Fruit fly (Drosophila melanogaster): ENCODE data around the gene CG4822.

Gene CG4822

DNA sequence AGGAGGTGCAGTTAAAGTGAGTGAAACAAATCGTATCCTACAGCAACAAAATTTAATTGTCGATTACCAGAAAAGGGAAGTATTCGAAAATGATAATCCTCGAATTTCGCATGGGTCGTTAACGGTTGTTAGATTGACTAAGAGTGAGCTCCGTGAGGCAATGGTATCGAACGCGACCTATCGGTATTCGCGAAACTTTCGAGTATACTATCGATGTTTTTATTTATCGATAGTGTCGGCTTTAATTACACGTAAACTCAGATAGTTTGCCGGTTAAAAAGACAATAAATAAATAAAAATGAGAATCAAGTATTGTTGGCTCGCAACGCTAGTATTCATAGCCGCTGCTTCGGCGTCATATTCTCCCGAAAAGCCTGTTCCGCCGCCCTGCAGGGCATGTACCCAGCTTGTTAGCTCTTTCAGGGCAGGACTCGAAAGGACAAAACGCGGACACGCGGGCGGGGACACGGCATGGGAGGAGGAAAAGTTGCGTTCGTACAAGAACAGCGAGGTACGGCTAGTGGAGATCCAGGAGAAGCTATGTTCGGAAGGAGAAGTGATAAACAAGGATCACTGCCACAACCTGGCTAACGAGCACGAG, 19.3 kb downstream of the CG4822 start, which contains the start of gene Creld (continued):
- TF ChIP-seq ac (GFP tag; optimal IDR thresholded peaks at IDR 0.05) (no peak), CG15073 (GFP tag; optimal IDR thresholded peaks at IDR 0.05) (no peak), lbe (GFP tag; optimal IDR thresholded peaks at IDR 0.05) (peak; percentile 61), Usf (GFP tag; optimal IDR thresholded peaks at IDR 0.05) (no peak), gfzf (GFP tag; optimal IDR thresholded peaks at IDR 0.05) (peak; percentile 41), insv (GFP tag; optimal IDR thresholded peaks at IDR 0.05) (no peak), sens-2 (GFP tag; IDR thresholded peaks at IDR 0.05) (no peak), CG18262 (tag; optimal IDR thresholded peaks at IDR 0.05) (peak; percentile 44), CG17385 (GFP tag; optimal IDR thresholded peaks at IDR 0.05) (no peak), CG10274 (GFP tag; optimal IDR thresholded peaks at IDR 0.05) (no peak), Lhr (GFP tag; optimal IDR thresholded peaks at IDR 0.05) (no peak), odd (GFP tag; optimal IDR thresholded peaks at IDR 0.05) (no peak), CG32532 (GFP tag; IDR thresholded peaks at IDR 0.05) (no peak), Myb (GFP tag; optimal IDR thresholded peaks at IDR 0.05) (peak; percentile 90), CG14050 (GFP tag; IDR thresholded peaks at IDR 0.05) (no peak), Gsc (GFP tag; IDR thresholded peaks at IDR 0.05) (no peak), CG9876 (GFP tag; optimal IDR thresholded peaks at IDR 0.05) (no peak), CG3726 (GFP tag; IDR thresholded peaks at IDR 0.05) (no peak), Scr (GFP tag; IDR thresholded peaks at IDR 0.05; ENCODE audit: partially characterized antibody) (peak; percentile 99), trem (tag; optimal IDR thresholded peaks at IDR 0.05) (peak; percentile 58), Hmr (GFP tag; optimal IDR thresholded peaks at IDR 0.05) (no peak), Atf-2 (GFP tag; optimal IDR thresholded peaks at IDR 0.05) (peak; percentile 0), D (optimal IDR thresholded peaks at IDR 0.05) (no peak), D (GFP tag; optimal IDR thresholded peaks at IDR 0.05) (no peak), Fer2 (tag; optimal IDR thresholded peaks at IDR 0.05) (no peak), NK7.1 (GFP tag; optimal IDR thresholded peaks at IDR 0.05) (no peak), CG43689 (GFP tag; IDR thresholded peaks at IDR 0.05) (no peak), sisA (GFP tag; IDR thresholded peaks at IDR 0.05) (no peak), CG12071 (GFP tag; optimal IDR thresholded peaks at IDR 0.05) (no peak), pnt (GFP tag; optimal IDR thresholded peaks at IDR 0.05) (no peak), Aef1 (GFP tag; IDR thresholded peaks at IDR 0.05) (no peak), crc (GFP tag; optimal IDR thresholded peaks at IDR 0.05) (no peak), Neu2 (GFP tag; optimal IDR thresholded peaks at IDR 0.05; ENCODE audit: borderline replicate concordance) (no peak), bcd (GFP tag; optimal IDR thresholded peaks at IDR 0.05) (no peak), CG1792 (GFP tag; optimal IDR thresholded peaks at IDR 0.05) (peak; percentile 10), CG3407 (GFP tag; optimal IDR thresholded peaks at IDR 0.05) (no peak), Atf6 (GFP tag; IDR thresholded peaks at IDR 0.05) (no peak), CG9215 (GFP tag; IDR thresholded peaks at IDR 0.05) (no peak), CG8944 (GFP tag; optimal IDR thresholded peaks at IDR 0.05) (no peak), zen (tag; optimal IDR thresholded peaks at IDR 0.05) (peak; percentile 50), pita (GFP tag; optimal IDR thresholded peaks at IDR 0.05) (peak; percentile 47), Ets65A (GFP tag) (peak; percentile 63), eyg (GFP tag; optimal IDR thresholded peaks at IDR 0.05) (no peak), Oaz (GFP tag; IDR thresholded peaks at IDR 0.05) (no peak), CG9797 (GFP tag; optimal IDR thresholded peaks at IDR 0.05) (peak; percentile 37), CG30403 (GFP tag; optimal IDR thresholded peaks at IDR 0.05) (no peak), unc-4 (GFP tag; IDR thresholded peaks at IDR 0.05; ENCODE audit: partially characterized antibody) (peak; percentile 99), CG13894 (tag; optimal IDR thresholded peaks at IDR 0.05) (no peak), Nf-YA (GFP tag; IDR thresholded peaks at IDR 0.05) (no peak), CG6654 (GFP tag; optimal IDR thresholded peaks at IDR 0.05) (no peak), zfh2 (GFP tag; optimal IDR thresholded peaks at IDR 0.05) (peak; percentile 18), CG5245 (GFP tag; optimal IDR thresholded peaks at IDR 0.05) (no peak)

All from whole organism, embryonic.